Fruit fly (Drosophila melanogaster): ENCODE measurements around the gene jvl.

The jvl gene

DNA sequence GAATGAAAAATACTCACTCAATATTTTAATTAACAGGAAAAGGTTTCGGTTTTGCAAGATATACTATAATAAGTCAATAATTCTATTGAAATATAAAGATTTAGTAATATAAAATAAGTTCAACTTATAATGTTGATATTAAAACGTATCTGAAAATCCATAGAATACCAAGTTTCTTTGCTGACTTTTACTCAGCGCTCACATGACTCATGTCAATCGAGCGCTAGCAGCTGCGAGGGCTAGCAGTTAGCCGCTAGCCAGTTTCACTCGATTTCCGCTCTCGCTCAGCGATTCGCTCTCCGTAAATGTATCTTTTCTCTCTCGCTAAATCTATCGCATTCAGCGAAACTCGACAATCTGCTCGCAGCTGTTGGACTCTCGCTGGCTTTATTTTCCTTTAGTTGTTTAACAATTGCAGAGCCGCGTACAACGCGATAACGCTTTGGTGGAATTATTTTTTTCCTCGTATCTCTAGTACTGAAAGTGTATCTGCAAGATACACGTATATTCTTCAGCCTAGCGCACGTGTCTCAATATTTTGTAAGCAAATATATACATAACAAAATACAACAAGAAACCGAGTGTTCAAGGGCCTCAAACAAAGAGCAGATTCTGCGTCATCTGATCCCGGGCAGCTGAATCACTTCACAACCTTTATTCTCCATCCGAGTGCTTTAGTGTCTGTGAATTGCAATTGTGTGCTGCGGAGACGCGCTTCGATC lies 7.9 kb downstream of the jvl start (continued):
- TF ChIP-seq dsx (GFP tag; optimal IDR thresholded peaks at IDR 0.05; ENCODE audit: poor library complexity, severe bottlenecking) = peak; percentile 79
- no peak for TF ChIP-seq Lpt (GFP tag; optimal IDR thresholded peaks at IDR 0.05)
- peak; percentile 44 for TF ChIP-seq CG3032 (tag; optimal IDR thresholded peaks at IDR 0.05)
- peak; percentile 33 for TF ChIP-seq achi (GFP tag; optimal IDR thresholded peaks at IDR 0.05)
- TF ChIP-seq salr (GFP tag; optimal IDR thresholded peaks at IDR 0.05) = peak in 1 of 2 experiments; percentile 41
- TF ChIP-seq CG7368 (GFP tag; optimal IDR thresholded peaks at IDR 0.05) = peak; percentile 46
- peak; percentile 35 for TF ChIP-seq fd85E (GFP tag; optimal IDR thresholded peaks at IDR 0.05)
- TF ChIP-seq Ets21C (GFP tag; optimal IDR thresholded peaks at IDR 0.05) = no peak
- TF ChIP-seq ss (GFP tag; optimal IDR thresholded peaks at IDR 0.05) = peak; percentile 73 to 82
- peak; percentile 7 for TF ChIP-seq pdm3 (GFP tag; optimal IDR thresholded peaks at IDR 0.05)
- TF ChIP-seq Sox15 (GFP tag; optimal IDR thresholded peaks at IDR 0.05) = no peak
- peak; percentile 97 for TF ChIP-seq fkh (GFP tag; optimal IDR thresholded peaks at IDR 0.05)
- peak; percentile 32 for TF ChIP-seq Blimp-1 (GFP tag; optimal IDR thresholded peaks at IDR 0.05)
- no peak for TF ChIP-seq Hr38 (GFP tag; optimal IDR thresholded peaks at IDR 0.05)
- peak; percentile 73 for TF ChIP-seq CG6808 (GFP tag; optimal IDR thresholded peaks at IDR 0.05)
- TF ChIP-seq Met (GFP tag; optimal IDR thresholded peaks at IDR 0.05) = peak; percentile 53
- no peak for TF ChIP-seq CG31627 (GFP tag; optimal IDR thresholded peaks at IDR 0.05)
- peak; percentile 88 for TF ChIP-seq Eip78C (GFP tag)

DNA sequence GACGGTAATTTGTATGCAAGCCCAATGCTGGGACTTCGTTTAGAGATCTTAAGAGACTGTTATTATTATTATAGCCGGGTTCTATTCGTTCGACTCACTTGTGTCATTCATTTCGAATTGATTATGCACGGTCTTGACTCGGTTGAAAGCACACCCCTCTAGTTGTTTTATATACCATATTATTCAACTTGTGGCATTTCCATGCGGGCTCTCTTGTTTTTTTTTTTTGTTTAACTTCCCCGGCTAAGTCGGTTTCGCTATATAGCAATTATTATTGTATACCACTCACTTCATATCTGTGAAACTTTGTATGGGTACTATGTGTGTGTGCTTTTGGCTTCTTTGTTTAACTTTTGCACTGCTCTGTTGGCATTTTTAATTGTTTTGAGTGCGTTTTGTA lies 9.6 kb downstream of the jvl start, which contains the start of gene smp-30:
Gene smp-30, minus strand, starts transcription at position 224 of the 400 bp plus-strand sequence.
- TF ChIP-seq CG6276 (GFP tag; optimal IDR thresholded peaks at IDR 0.05) (no peak), Sox14 (GFP tag; optimal IDR thresholded peaks at IDR 0.05) (peak; percentile 26), vri (GFP tag; optimal IDR thresholded peaks at IDR 0.05) (peak; percentile 1), Eip75B (GFP tag; optimal IDR thresholded peaks at IDR 0.05) (no peak), dsx (GFP tag; optimal IDR thresholded peaks at IDR 0.05; ENCODE audit: poor library complexity, severe bottlenecking) (peak; percentile 47)

DNA sequence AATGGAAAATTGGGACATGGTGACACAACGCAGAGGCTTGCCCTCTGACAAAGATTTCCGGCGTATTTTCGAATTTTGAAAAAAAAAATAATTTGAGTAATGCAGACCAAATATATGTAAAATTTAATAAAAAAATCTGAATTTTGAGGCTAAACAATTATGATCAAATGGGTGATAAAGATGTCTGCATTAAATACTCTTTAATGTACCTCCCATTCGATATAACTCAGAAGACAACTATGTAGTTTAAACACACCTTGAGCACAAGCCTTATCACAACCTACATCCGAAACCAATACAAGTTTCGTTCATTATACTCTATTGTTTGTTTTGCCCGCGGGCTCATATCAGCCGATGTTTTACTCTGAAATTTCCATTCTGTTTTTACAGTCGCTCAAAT lies 13.0 kb downstream of the jvl start, which contains the start of gene CG7362:
Gene CG7362, minus strand, starts transcription at position 101 of the 400 bp plus-strand sequence.
- TF ChIP-seq Ets96B (tag; optimal IDR thresholded peaks at IDR 0.05) (no peak), Smox (GFP tag; optimal IDR thresholded peaks at IDR 0.05) (no peak), fd59A (GFP tag; optimal IDR thresholded peaks at IDR 0.05) (no peak)

DNA sequence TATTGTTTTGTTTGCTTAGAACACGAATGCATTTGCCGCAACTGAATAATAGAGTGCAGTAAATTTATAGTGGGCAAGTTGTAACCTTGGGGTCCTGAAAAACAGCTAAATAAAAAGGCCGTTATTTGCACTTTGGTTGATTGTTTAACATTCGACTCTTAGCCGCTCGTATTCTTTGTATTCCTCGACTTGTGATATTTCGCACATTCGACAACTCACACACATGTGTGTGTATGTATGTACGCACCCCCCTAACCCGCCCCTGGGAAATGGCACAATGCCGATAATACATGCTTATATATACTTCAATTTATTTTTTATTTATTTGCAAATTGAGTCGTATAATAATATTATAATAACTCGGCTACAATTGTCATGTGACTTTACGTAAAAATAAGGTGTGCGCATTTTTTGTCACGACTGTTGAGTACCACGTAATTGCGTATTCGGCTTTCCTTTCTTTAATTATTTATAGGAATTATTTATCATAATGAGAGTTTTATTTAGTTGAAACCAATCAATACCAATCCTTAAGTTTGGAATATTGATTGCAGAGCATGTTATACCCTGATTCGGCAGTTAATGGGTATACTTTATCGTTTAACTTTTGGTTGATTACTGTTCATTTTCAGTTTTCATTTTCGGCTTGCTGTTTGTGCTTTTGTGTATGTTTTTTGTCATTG lies 13.6 kb downstream of the jvl start:
- TF ChIP-seq CG3919 (GFP tag; optimal IDR thresholded peaks at IDR 0.05) (peak; percentile 66), salr (GFP tag; optimal IDR thresholded peaks at IDR 0.05) (no peak), CG9139 (GFP tag; optimal IDR thresholded peaks at IDR 0.05) (no peak), CG6854 (GFP tag; optimal IDR thresholded peaks at IDR 0.05) (peak; percentile 11), Sox102F (GFP tag; optimal IDR thresholded peaks at IDR 0.05) (peak; percentile 65), fd59A (GFP tag; optimal IDR thresholded peaks at IDR 0.05) (no peak), CG11902 (GFP tag; optimal IDR thresholded peaks at IDR 0.05) (peak; percentile 59), CG32006 (GFP tag; optimal IDR thresholded peaks at IDR 0.05) (peak; percentile 14), CG4318 (GFP tag; optimal IDR thresholded peaks at IDR 0.05) (no peak), Ets21C (GFP tag; optimal IDR thresholded peaks at IDR 0.05) (peak; percentile 53), dsx (GFP tag; optimal IDR thresholded peaks at IDR 0.05; ENCODE audit: poor library complexity, severe bottlenecking) (no peak), Sox15 (GFP tag; optimal IDR thresholded peaks at IDR 0.05) (peak; percentile 32), topi (GFP tag; optimal IDR thresholded peaks at IDR 0.05) (peak; percentile 82), ss (GFP tag; optimal IDR thresholded peaks at IDR 0.05) (no peak), CG11762 (GFP tag; optimal IDR thresholded peaks at IDR 0.05; ENCODE audit: insufficient read depth) (peak; percentile 22), CG7368 (GFP tag; optimal IDR thresholded peaks at IDR 0.05) (peak; percentile 37), CG6808 (GFP tag; optimal IDR thresholded peaks at IDR 0.05) (no peak), lz (GFP tag; optimal IDR thresholded peaks at IDR 0.05) (peak; percentile 85), net (GFP tag; optimal IDR thresholded peaks at IDR 0.05) (peak; percentile 44), pdm3 (GFP tag; optimal IDR thresholded peaks at IDR 0.05) (peak; percentile 43), Eip78C (GFP tag) (peak; percentile 65), svp (GFP tag) (peak; percentile 91), CG3032 (tag; optimal IDR thresholded peaks at IDR 0.05) (no peak), Smox (GFP tag; optimal IDR thresholded peaks at IDR 0.05) (peak; percentile 76), Ets96B (tag; optimal IDR thresholded peaks at IDR 0.05) (no peak), Met (GFP tag; optimal IDR thresholded peaks at IDR 0.05) (peak; percentile 78), Blimp-1 (GFP tag; optimal IDR thresholded peaks at IDR 0.05) (peak; percentile 39), esn (GFP tag; optimal IDR thresholded peaks at IDR 0.05) (peak; percentile 83), cyc (GFP tag; optimal IDR thresholded peaks at IDR 0.05) (peak; percentile 79), eg (GFP tag; IDR thresholded peaks at IDR 0.05) (peak; percentile 78; the same call in 2 of the 3 replicates), vri (GFP tag; optimal IDR thresholded peaks at IDR 0.05) (peak; percentile 69)

Measured in whole organism, prepupa.